Worm (Caenorhabditis elegans): ENCODE measurements around the gene sta-2.

Gene sta-2

DNA sequence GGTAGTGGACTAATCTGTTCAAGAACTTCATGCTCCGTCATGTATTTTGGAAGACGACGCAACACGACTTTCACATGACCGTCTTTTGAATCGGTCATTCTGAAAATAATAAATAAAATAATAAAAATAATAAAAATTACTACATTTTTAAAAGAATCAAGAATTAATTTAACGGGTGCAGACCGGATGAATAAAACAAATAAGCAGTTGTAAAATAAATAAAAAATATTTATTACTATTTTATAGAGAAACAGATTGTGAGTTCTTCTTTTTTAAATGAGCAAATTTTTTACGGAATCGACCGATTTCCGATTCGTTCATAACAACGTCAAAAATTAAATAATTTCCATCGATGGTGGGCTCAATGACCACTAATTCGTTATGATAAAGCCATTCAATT lies 36.6 kb downstream of the sta-2 start, which contains the start of gene smg-4:
TSS of gene smg-4 (minus strand) at position 101 of the 400 bp plus-strand sequence.
- TF ChIP-seq nhr-19 (GFP tag; conservative IDR thresholded peaks at IDR 0.05) (no peak), pax-3 (tag; optimal IDR thresholded peaks at IDR 0.05) (no peak), zip-4 (GFP tag; optimal IDR thresholded peaks at IDR 0.05) (no peak), hlh-4 (tag; optimal IDR thresholded peaks at IDR 0.05) (no peak), snpc-4 (tag; optimal IDR thresholded peaks at IDR 0.05) (no peak), skn-1 (tag; optimal IDR thresholded peaks at IDR 0.05) (no peak), aly-2 (tag; optimal IDR thresholded peaks at IDR 0.05) (no peak), nhr-12 (tag; optimal IDR thresholded peaks at IDR 0.05) (no peak), lin-13 (GFP tag; optimal IDR thresholded peaks at IDR 0.05) (no peak), nhr-77 (tag; optimal IDR thresholded peaks at IDR 0.05) (no peak), C34B4.2 (tag; optimal IDR thresholded peaks at IDR 0.05) (no peak), unc-130 (tag; optimal IDR thresholded peaks at IDR 0.05) (no peak), efl-1 (optimal IDR thresholded peaks at IDR 0.05) (no peak), efl-1 (GFP tag; optimal IDR thresholded peaks at IDR 0.05 in 1 of 2) (no peak), nhr-47 (tag; optimal IDR thresholded peaks at IDR 0.05) (no peak), unc-98 (GFP tag; IDR thresholded peaks at IDR 0.05) (no peak), dpl-1 (GFP tag; optimal IDR thresholded peaks at IDR 0.05) (no peak)

DNA sequence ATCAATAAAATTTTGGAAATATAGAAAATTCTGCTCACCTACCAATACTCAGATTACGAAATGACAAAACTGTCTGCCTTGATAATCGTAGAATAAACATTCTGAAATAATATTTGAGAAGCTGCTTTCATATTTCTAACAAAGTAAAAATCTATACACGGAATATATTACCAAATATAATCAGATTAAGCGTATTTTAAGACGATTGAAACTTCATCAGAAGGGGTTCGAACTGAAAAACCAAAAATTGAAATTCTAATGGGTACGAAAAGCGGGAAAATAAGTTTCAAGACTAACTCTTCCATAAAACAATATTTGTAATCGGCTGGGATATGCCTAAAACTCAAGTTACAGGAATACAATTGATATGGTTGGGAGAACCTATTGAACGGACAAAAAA lies 38.4 kb downstream of the sta-2 start, which contains the start of gene F46B6.4:
TSS of gene F46B6.4 (minus strand) at position 101 of the 400 bp plus-strand sequence.
- TF ChIP-seq nhr-28 (tag; optimal IDR thresholded peaks at IDR 0.05): no peak
- no peak for TF ChIP-seq unc-98 (GFP tag; IDR thresholded peaks at IDR 0.05)
- no peak for TF ChIP-seq nhr-11 (tag; optimal IDR thresholded peaks at IDR 0.05)
- TF ChIP-seq grh-1 (GFP tag; IDR thresholded peaks at IDR 0.05): no peak
- TF ChIP-seq unc-30 (tag; optimal IDR thresholded peaks at IDR 0.05): no peak
- TF ChIP-seq isw-1 (GFP tag; IDR thresholded peaks at IDR 0.05): no peak
- no peak for TF ChIP-seq mab-9 (GFP tag; IDR thresholded peaks at IDR 0.05)
- no peak for TF ChIP-seq pax-3 (tag; optimal IDR thresholded peaks at IDR 0.05)
- no peak for TF ChIP-seq ets-5 (GFP tag; IDR thresholded peaks at IDR 0.05)

DNA sequence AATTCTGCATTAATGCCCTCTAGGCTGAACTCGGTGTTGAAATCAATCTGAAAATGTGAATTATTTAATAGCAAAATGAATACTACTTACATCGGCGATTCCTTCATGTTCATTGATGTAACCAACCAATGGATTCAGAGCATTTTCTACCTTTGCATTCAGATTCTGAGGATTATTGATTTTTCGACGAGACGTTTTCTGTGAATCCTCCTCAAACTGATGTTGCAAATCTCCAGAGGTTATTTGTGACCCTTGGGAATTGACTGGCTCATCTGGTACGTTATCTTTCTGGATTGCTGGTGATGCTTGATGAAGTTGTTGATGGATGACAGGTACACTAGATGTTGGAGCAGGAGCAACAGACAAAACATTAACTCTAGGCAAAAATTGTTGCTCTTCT lies 41.0 kb downstream of the sta-2 start:
- TF ChIP-seq nhr-85 (tag): no peak
- no peak for TF ChIP-seq aha-1 (tag; optimal IDR thresholded peaks at IDR 0.05)
- TF ChIP-seq unc-30 (tag; optimal IDR thresholded peaks at IDR 0.05): no peak
- TF ChIP-seq nhr-71 (tag; optimal IDR thresholded peaks at IDR 0.05): no peak
- no peak for TF ChIP-seq nhr-77 (tag; optimal IDR thresholded peaks at IDR 0.05)
- TF ChIP-seq hlh-4 (tag; optimal IDR thresholded peaks at IDR 0.05): no peak
- no peak for TF ChIP-seq snpc-4 (tag; optimal IDR thresholded peaks at IDR 0.05)
- no peak for TF ChIP-seq isw-1 (GFP tag; IDR thresholded peaks at IDR 0.05)
- no peak for TF ChIP-seq ceh-63 (GFP tag; optimal IDR thresholded peaks at IDR 0.05)
- TF ChIP-seq nhr-20 (tag; optimal IDR thresholded peaks at IDR 0.05): no peak
- TF ChIP-seq ztf-11 (tag; optimal IDR thresholded peaks at IDR 0.05): no peak
- TF ChIP-seq pax-3 (tag; optimal IDR thresholded peaks at IDR 0.05): no peak
- TF ChIP-seq ces-1 (GFP tag; optimal IDR thresholded peaks at IDR 0.05): no peak
- no peak for TF ChIP-seq aly-2 (tag; optimal IDR thresholded peaks at IDR 0.05)
- no peak for TF ChIP-seq swsn-7 (tag; optimal IDR thresholded peaks at IDR 0.05)

DNA sequence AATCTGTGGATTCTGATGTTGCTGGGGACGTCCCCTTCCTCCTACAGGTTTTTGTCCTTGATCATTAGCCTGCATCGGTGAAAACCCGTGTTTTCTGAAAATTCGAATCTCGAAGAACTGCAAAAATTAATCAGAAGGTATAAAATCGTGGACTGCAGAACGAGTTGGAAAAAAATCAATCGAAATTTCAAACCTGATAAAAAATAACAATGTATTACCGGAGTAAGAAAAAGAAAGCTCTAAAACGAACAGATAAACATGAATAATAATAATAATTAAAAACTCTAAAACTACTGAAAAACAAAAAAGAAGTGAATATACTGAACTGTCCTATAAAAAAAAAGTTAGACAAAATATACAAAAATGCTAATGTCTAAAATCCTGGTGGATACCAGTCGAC lies 42.0 kb downstream of the sta-2 start, which contains the start of gene F46B6.5:
TSS of gene F46B6.5 (minus strand) at position 101 of the 400 bp plus-strand sequence.
- TF ChIP-seq F16B12.6 (tag; optimal IDR thresholded peaks at IDR 0.05): no peak
- no peak for TF ChIP-seq fkh-8 (tag; optimal IDR thresholded peaks at IDR 0.05)
- no peak for TF ChIP-seq zag-1 (tag; optimal IDR thresholded peaks at IDR 0.05)
- TF ChIP-seq C34B4.2 (tag; optimal IDR thresholded peaks at IDR 0.05): no peak
- TF ChIP-seq sup-37 (GFP tag; optimal IDR thresholded peaks at IDR 0.05): no peak
- TF ChIP-seq nhr-11 (tag; optimal IDR thresholded peaks at IDR 0.05): no peak
- no peak for TF ChIP-seq tlp-1 (tag; optimal IDR thresholded peaks at IDR 0.05)
- no peak for TF ChIP-seq ceh-8 (GFP tag; optimal IDR thresholded peaks at IDR 0.05)
- TF ChIP-seq hlh-17 (GFP tag; optimal IDR thresholded peaks at IDR 0.05; ENCODE audit: borderline replicate concordance): no peak
- TF ChIP-seq lin-14 (GFP tag; optimal IDR thresholded peaks at IDR 0.05): no peak
- no peak for TF ChIP-seq lir-3 (tag; optimal IDR thresholded peaks at IDR 0.05; ENCODE audit: poor library complexity)
- TF ChIP-seq ama-1 (optimal IDR thresholded peaks at IDR 0.05): no peak
- no peak for TF ChIP-seq efl-1 (optimal IDR thresholded peaks at IDR 0.05)
- TF ChIP-seq efl-1 (GFP tag; optimal IDR thresholded peaks at IDR 0.05 in 1 of 2): no peak

Measured in whole organism, L1 larva.